Fruit fly (Drosophila melanogaster) whole organism, embryonic: ENCODE measurements around the gene Cep135.

ENCODE experiments used
- Awh ChIP-seq: fragments of 200-800 bp; sonication (Bioruptor generic); IDR thresholded peaks from 2 replicates; pipeline ENCODE4, ENCODE4 v1.3.6; 2022; ENCODE audit warnings: missing biosample characterization, missing genetic modification characterization
- Bgb ChIP-seq: fragments of 200-800 bp; sonication (Bioruptor generic); IDR thresholded peaks from 2 replicates; pipeline ENCODE4 v1.3.6; 2022; ENCODE audit warnings: missing biosample characterization, missing genetic modification characterization; ENCODE audit not compliant: partially characterized antibody
- CG12236 ChIP-seq: fragments of 200-800 bp; sonication (Bioruptor generic); optimal IDR thresholded peaks from 2 replicates; lab custom pipeline; 2016; ENCODE audit warnings: missing biosample characterization, missing genetic modification characterization
- CG12391 ChIP-seq: fragments of 200-800 bp; sonication (Bioruptor generic); optimal IDR thresholded peaks from 3 replicates; lab custom pipeline; 2018; ENCODE audit warnings: missing biosample characterization, mild to moderate bottlenecking, missing genetic modification characterization, moderate library complexity
- CG12942 ChIP-seq: fragments of 200-800 bp; sonication (Bioruptor generic); optimal IDR thresholded peaks from 3 replicates; lab custom pipeline; 2016; ENCODE audit warnings: missing biosample characterization, missing genetic modification characterization
- CG15269 ChIP-seq: fragments of 200-800 bp; sonication (Bioruptor generic); optimal IDR thresholded peaks from 2 replicates; lab custom pipeline; 2018; ENCODE audit warnings: missing biosample characterization, mild to moderate bottlenecking, missing genetic modification characterization, moderate library complexity
- CG15514 ChIP-seq: fragments of 200-800 bp; sonication (Bioruptor generic); optimal IDR thresholded peaks from 3 replicates; lab custom pipeline; 2017; ENCODE audit warnings: missing biosample characterization, missing genetic modification characterization, mild to moderate bottlenecking, moderate library complexity, missing genetic modification reagents
- CG17802 ChIP-seq: fragments of 200-800 bp; sonication (Bioruptor generic); optimal IDR thresholded peaks from 2 replicates; lab custom pipeline; 2018; ENCODE audit warnings: missing biosample characterization, mild to moderate bottlenecking, missing genetic modification characterization, moderate library complexity
- CG17829 ChIP-seq: fragments of 200-800 bp; optimal IDR thresholded peaks from 2 replicates; lab custom pipeline; 2019; ENCODE audit warnings: missing biosample characterization, mild to moderate bottlenecking, missing genetic modification characterization, moderate library complexity
- CG18476 ChIP-seq: fragments of 200-800 bp; sonication (Bioruptor generic); optimal IDR thresholded peaks from 2 replicates; lab custom pipeline; 2016; ENCODE audit warnings: missing biosample characterization, mild to moderate bottlenecking, missing genetic modification characterization
- CG2875 ChIP-seq: fragments of 200-800 bp; sonication (Bioruptor generic); optimal IDR thresholded peaks from 2 replicates; lab custom pipeline; 2017; ENCODE audit warnings: missing biosample characterization, mild to moderate bottlenecking, missing genetic modification characterization, missing genetic modification reagents
- CG32772 ChIP-seq: fragments of 200-800 bp; sonication (Bioruptor generic); IDR thresholded peaks from 2 replicates; pipeline ENCODE4 v1.3.6; 2022; ENCODE audit warnings: missing biosample characterization, missing genetic modification characterization
- CG33557 ChIP-seq: fragments of 200-800 bp; sonication (Bioruptor generic); optimal IDR thresholded peaks from 2 replicates; lab custom pipeline; 2019; ENCODE audit warnings: missing biosample characterization, mild to moderate bottlenecking, missing genetic modification characterization, moderate library complexity
- CG3838 ChIP-seq: fragments of 200-800 bp; sonication (Bioruptor generic); optimal IDR thresholded peaks from 3 replicates; lab custom pipeline; 2016; ENCODE audit warnings: missing biosample characterization, missing genetic modification characterization
- CG5180 ChIP-seq: fragments of 200-800 bp; sonication (Bioruptor generic); optimal IDR thresholded peaks from 3 replicates; lab custom pipeline; 2017; ENCODE audit warnings: missing biosample characterization, missing genetic modification characterization, mild to moderate bottlenecking, moderate library complexity, missing genetic modification reagents
- CG8388 ChIP-seq: fragments of 200-800 bp; sonication (Bioruptor generic); optimal IDR thresholded peaks from 2 replicates; lab custom pipeline; 2019; ENCODE audit warnings: missing biosample characterization, mild to moderate bottlenecking, missing genetic modification characterization, moderate library complexity
- CG9215 ChIP-seq: fragments of 200-800 bp; sonication (Bioruptor generic); IDR thresholded peaks from 2 replicates; pipeline ENCODE4 v1.3.6; 2022; ENCODE audit warnings: missing biosample characterization, missing genetic modification characterization
- CG9876 ChIP-seq: fragments of 200-800 bp; sonication (Bioruptor generic); optimal IDR thresholded peaks from 2 replicates; lab custom pipeline; 2016; ENCODE audit warnings: missing biosample characterization, missing genetic modification characterization
- Dfd ChIP-seq, 2 experiments: fragments of >200 bp; optimal IDR thresholded peaks; 2 replicates each; lab custom pipeline; 2017; ENCODE audit warnings: missing biosample characterization in 2 of 2, missing genetic modification characterization in 2 of 2
- Dref ChIP-seq: fragments of 200-800 bp; sonication (Bioruptor generic); IDR thresholded peaks from 2 replicates; pipeline ENCODE4 v1.3.6; 2022; ENCODE audit warnings: missing biosample characterization, missing genetic modification characterization
- HHEX ChIP-seq: fragments of 200-800 bp; sonication (Bioruptor generic); optimal IDR thresholded peaks from 3 replicates; lab custom pipeline; 2017; ENCODE audit warnings: missing biosample characterization, mild to moderate bottlenecking, missing genetic modification characterization, missing genetic modification reagents
- MTF-1 ChIP-seq: fragments of 200-800 bp; sonication (Bioruptor generic); optimal IDR thresholded peaks from 2 replicates; lab custom pipeline; 2018; ENCODE audit warnings: missing biosample characterization, mild to moderate bottlenecking, missing genetic modification characterization, borderline replicate concordance
- NC2α ChIP-seq: fragments of 200-800 bp; sonication (Bioruptor generic); optimal IDR thresholded peaks from 2 replicates; lab custom pipeline; 2016; ENCODE audit warnings: missing biosample characterization, missing genetic modification characterization
- NK7.1 ChIP-seq: fragments of 200-800 bp; sonication (Bioruptor generic); optimal IDR thresholded peaks from 3 replicates; lab custom pipeline; 2016; ENCODE audit warnings: missing biosample characterization, missing genetic modification characterization
- Oli ChIP-seq: fragments of 200-800 bp; sonication (Bioruptor generic); optimal IDR thresholded peaks from 2 replicates; lab custom pipeline; 2018; ENCODE audit warnings: missing biosample characterization, mild to moderate bottlenecking, missing genetic modification characterization, moderate library complexity
- Rfx ChIP-seq: fragments of 200-800 bp; sonication (Bioruptor generic); IDR thresholded peaks from 2 replicates; pipeline ENCODE4 v1.3.6; 2022; ENCODE audit warnings: missing biosample characterization, missing genetic modification characterization
- Scr ChIP-seq: fragments of 200-800 bp; sonication (Bioruptor generic); IDR thresholded peaks from 2 replicates; pipeline ENCODE4 v1.3.6; 2022; ENCODE audit warnings: missing biosample characterization, missing genetic modification characterization; ENCODE audit not compliant: partially characterized antibody
- Sox100B ChIP-seq: fragments of 200-800 bp; sonication (Bioruptor generic); optimal IDR thresholded peaks from 3 replicates; lab custom pipeline; 2018; ENCODE audit warnings: missing biosample characterization, mild to moderate bottlenecking, missing genetic modification characterization
- Sry-β ChIP-seq: fragments of 200-800 bp; sonication (Bioruptor generic); optimal IDR thresholded peaks from 2 replicates; lab custom pipeline; 2018; ENCODE audit warnings: missing biosample characterization, mild to moderate bottlenecking, missing genetic modification characterization, moderate library complexity
- TFAM ChIP-seq: fragments of 200-800 bp; sonication (Bioruptor generic); optimal IDR thresholded peaks from 2 replicates; lab custom pipeline; 2017; ENCODE audit warnings: missing biosample characterization, missing genetic modification characterization, inconsistent platforms
- Taf1 ChIP-seq: fragments of 200-800 bp; sonication (Bioruptor generic); IDR thresholded peaks from 2 replicates; pipeline ENCODE4 v1.3.6; 2022; ENCODE audit warnings: missing biosample characterization, missing genetic modification characterization
- Usf ChIP-seq: fragments of 200-800 bp; sonication (Bioruptor generic); optimal IDR thresholded peaks from 2 replicates; lab custom pipeline; 2017; ENCODE audit warnings: missing genotype, missing biosample characterization, missing genetic modification characterization
- abd-A ChIP-seq: fragments of 200-800 bp; sonication (Bioruptor generic); optimal IDR thresholded peaks from 3 replicates; lab custom pipeline; 2019; ENCODE audit warnings: missing biosample characterization, mild to moderate bottlenecking, missing genetic modification characterization, moderate library complexity
- caup ChIP-seq: fragments of 200-800 bp; sonication (Bioruptor generic); optimal IDR thresholded peaks from 3 replicates; lab custom pipeline; 2017; ENCODE audit warnings: missing biosample characterization, mild to moderate bottlenecking, missing genetic modification characterization, moderate library complexity; ENCODE audit not compliant: severe bottlenecking
- chm ChIP-seq: fragments of 200-800 bp; sonication (Bioruptor generic); IDR thresholded peaks from 2 replicates; pipeline ENCODE4 v1.3.6; 2022; ENCODE audit warnings: missing biosample characterization, missing genetic modification characterization
- danr ChIP-seq: fragments of 200-800 bp; sonication (Bioruptor generic); IDR thresholded peaks from 2 replicates; pipeline ENCODE4 v1.3.6; 2022; ENCODE audit warnings: missing biosample characterization, missing genetic modification characterization
- ems ChIP-seq: fragments of 200-800 bp; sonication (Bioruptor generic); optimal IDR thresholded peaks from 3 replicates; lab custom pipeline; 2016; ENCODE audit warnings: missing biosample characterization, missing genetic modification characterization
- fd96Cb ChIP-seq: fragments of 200-800 bp; sonication (Bioruptor generic); optimal IDR thresholded peaks from 2 replicates; lab custom pipeline; 2018; ENCODE audit warnings: missing biosample characterization, mild to moderate bottlenecking, missing genetic modification characterization, moderate library complexity
- fru ChIP-seq: fragments of >200 bp; optimal IDR thresholded peaks from 2 replicates; lab custom pipeline; 2017
- grau ChIP-seq: fragments of 200-800 bp; optimal IDR thresholded peaks from 3 replicates; lab custom pipeline; 2019; ENCODE audit warnings: missing biosample characterization, mild to moderate bottlenecking, missing genetic modification characterization, moderate library complexity
- gro ChIP-seq: fragments of 200-800 bp; sonication (Bioruptor generic); optimal IDR thresholded peaks from 2 replicates; lab custom pipeline; 2016; ENCODE audit warnings: missing biosample characterization, missing genetic modification characterization
- jigr1 ChIP-seq: fragments of 200-800 bp; sonication (Bioruptor generic); IDR thresholded peaks from 3 replicates; pipeline ENCODE4 v1.3.6; 2022; ENCODE audit warnings: missing biosample characterization, missing genetic modification characterization
- jumu ChIP-seq: fragments of 200-800 bp; sonication (Bioruptor generic); optimal IDR thresholded peaks from 3 replicates; lab custom pipeline; 2016; ENCODE audit warnings: missing biosample characterization, missing genetic modification characterization
- kah ChIP-seq: fragments of 200-800 bp; sonication (Bioruptor generic); optimal IDR thresholded peaks from 2 replicates; lab custom pipeline; 2018; ENCODE audit warnings: missing biosample characterization, mild to moderate bottlenecking, missing genetic modification characterization
- lola ChIP-seq, 3 experiments: fragments of >200 bp in 2 of 3; fragments of 200-800 bp in 1 of 3; sonication (Bioruptor generic) in 1 of 3; optimal IDR thresholded peaks; 2 replicates each; lab custom pipeline; 2017 to 2019; ENCODE audit warnings: missing biosample characterization in 3 of 3, missing genetic modification characterization in 3 of 3, mild to moderate bottlenecking in 1 of 3, moderate library complexity in 1 of 3
- mirr ChIP-seq: fragments of 200-800 bp; sonication (Bioruptor generic); optimal IDR thresholded peaks from 3 replicates; lab custom pipeline; 2018; ENCODE audit warnings: missing biosample characterization, mild to moderate bottlenecking, missing genetic modification characterization
- nerfin-1 ChIP-seq: fragments of 200-800 bp; sonication (Bioruptor generic); optimal IDR thresholded peaks from 3 replicates; lab custom pipeline; 2019; ENCODE audit warnings: missing biosample characterization, mild to moderate bottlenecking, missing genetic modification characterization, moderate library complexity
- row ChIP-seq: fragments of 200-800 bp; sonication (Bioruptor generic); IDR thresholded peaks from 3 replicates; pipeline ENCODE4 v1.3.6; 2022; ENCODE audit warnings: missing biosample characterization, missing genetic modification characterization
- slbo ChIP-seq: fragments of 200-800 bp; sonication (Bioruptor generic); IDR thresholded peaks from 2 replicates; pipeline ENCODE4 v1.3.6; 2022; ENCODE audit warnings: missing biosample characterization, missing genetic modification characterization
- trem ChIP-seq: fragments of 200-800 bp; optimal IDR thresholded peaks from 3 replicates; lab custom pipeline; 2019; ENCODE audit warnings: missing biosample characterization, mild to moderate bottlenecking, missing genetic modification characterization, moderate library complexity
- vnd ChIP-seq: fragments of 200-800 bp; sonication (Bioruptor generic); IDR thresholded peaks from 3 replicates; pipeline ENCODE4 v1.3.6; 2022; ENCODE audit warnings: missing biosample characterization, missing genetic modification characterization; ENCODE audit not compliant: partially characterized antibody

Gene Cep135

DNA sequence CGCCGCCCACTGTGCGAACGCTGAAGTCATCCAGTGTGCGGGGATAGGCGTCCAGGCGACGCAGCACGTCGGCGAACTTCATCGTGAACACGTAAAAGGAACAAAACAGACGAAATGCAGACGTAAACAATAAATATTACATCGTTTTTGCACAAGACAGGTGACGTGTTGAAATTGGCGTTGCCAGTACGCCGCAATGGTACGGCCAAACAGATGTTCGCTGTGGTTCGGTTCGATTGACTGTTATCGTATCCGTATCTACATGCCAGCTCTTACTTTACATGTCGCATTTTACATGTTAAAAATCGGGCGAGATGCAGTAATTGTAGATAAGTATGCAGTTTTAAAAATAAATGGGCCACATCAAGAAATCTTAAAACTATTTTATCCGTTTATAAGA is 46.9 kb downstream of the Cep135 start, which contains the start of gene CG7011 (continued):
- no peak for TF ChIP-seq MTF-1 (GFP tag; lab: Kevin White, UChicago)
- TF ChIP-seq CG12391 (tag; lab: Kevin White, UChicago), result no peak
- TF ChIP-seq trem, result peak; percentile 52
- no peak for TF ChIP-seq CG3838
- TF ChIP-seq CG15514 (GFP tag; lab: Kevin White, UChicago), result peak; percentile 65
- no peak for TF ChIP-seq caup (GFP tag; lab: Kevin White, UChicago)
- TF ChIP-seq fd96Cb (tag; lab: Kevin White, UChicago), result no peak
- no peak for TF ChIP-seq grau
- TF ChIP-seq danr (GFP tag; lab: Robert Waterston, UW), result no peak
- peak; percentile 88 for TF ChIP-seq CG5180
- peak; percentile 2 for TF ChIP-seq gro (GFP tag; lab: Kevin White, UChicago)
- no peak for TF ChIP-seq CG17829 (tag; lab: Kevin White, UChicago)
- TF ChIP-seq slbo, result no peak
- TF ChIP-seq CG8388 (GFP tag; lab: Kevin White, UChicago), result no peak
- TF ChIP-seq NC2α (GFP tag; lab: Kevin White, UChicago), result no peak
- no peak for TF ChIP-seq CG9876 (GFP tag; lab: Kevin White, UChicago)
- peak; percentile 42 for TF ChIP-seq Scr (GFP tag; lab: Robert Waterston, UW)
- TF ChIP-seq CG33557 (GFP tag; lab: Kevin White, UChicago), result no peak
- no peak for TF ChIP-seq nerfin-1 (tag; lab: Kevin White, UChicago)
- TF ChIP-seq Awh (GFP tag; lab: Robert Waterston, UW), result no peak
- no peak for TF ChIP-seq TFAM (GFP tag; lab: Kevin White, UChicago)
- no peak for TF ChIP-seq Dfd (GFP tag; optimal IDR thresholded peaks at IDR 0.05; lab: Kevin White, UChicago)
- peak; percentile 86 for TF ChIP-seq Bgb
- TF ChIP-seq kah (GFP tag; lab: Kevin White, UChicago), result peak; percentile 32
- TF ChIP-seq fru (lab: Kevin White, UChicago), result no peak
- no peak for TF ChIP-seq CG15269
- no peak for TF ChIP-seq CG9215
- TF ChIP-seq CG32772 (GFP tag; lab: Robert Waterston, UW), result no peak
- no peak for TF ChIP-seq jumu (GFP tag; lab: Kevin White, UChicago)
- TF ChIP-seq ems (GFP tag; lab: Kevin White, UChicago), result no peak
- no peak for TF ChIP-seq CG17802 (tag; lab: Kevin White, UChicago)
- TF ChIP-seq Sox100B (GFP tag; lab: Kevin White, UChicago), result no peak
- TF ChIP-seq lola (GFP tag; optimal IDR thresholded peaks at IDR 0.05; lab: Kevin White, UChicago), result no peak
- TF ChIP-seq HHEX (GFP tag; lab: Kevin White, UChicago), result no peak
- no peak for TF ChIP-seq mirr
- no peak for TF ChIP-seq CG2875
- no peak for TF ChIP-seq Sry-β (GFP tag; lab: Kevin White, UChicago)
- TF ChIP-seq Dref (GFP tag; lab: Robert Waterston, UW), result peak; percentile 66
- no peak for TF ChIP-seq CG18476
- no peak for TF ChIP-seq abd-A (tag; lab: Kevin White, UChicago)
- TF ChIP-seq CG12942, result no peak
- no peak for TF ChIP-seq Taf1
- TF ChIP-seq CG12236, result no peak
- TF ChIP-seq NK7.1 (GFP tag; lab: Kevin White, UChicago), result no peak
- no peak for TF ChIP-seq jigr1 (GFP tag; lab: Robert Waterston, UW)
- TF ChIP-seq vnd, result 0 out of 3 replicates have a peak, but pooled peaks have one; percentile 27
- no peak for TF ChIP-seq Rfx (GFP tag; lab: Robert Waterston, UW)
- no peak for TF ChIP-seq Oli (tag; lab: Kevin White, UChicago)
- no peak for TF ChIP-seq row (GFP tag; lab: Robert Waterston, UW)
- no peak for TF ChIP-seq Usf (GFP tag; lab: Kevin White, UChicago)
- no peak for TF ChIP-seq chm (GFP tag; lab: Robert Waterston, UW)
